Worm (Caenorhabditis elegans) whole organism, L1 larva: ENCODE measurements around the gene C29A12.6.

Source experiments
- mab-9 ChIP-seq: fragments of 200-800 bp; sonication (Bioruptor generic); IDR thresholded peaks from 2 replicates; pipeline ENCODE4 v1.3.6; 2022; ENCODE audit warnings: missing genetic modification reagents, missing genetic modification characterization, missing compliant biosample characterization
- pqm-1 ChIP-seq: sonication (generic microtip); optimal IDR thresholded peaks from 3 replicates; lab custom pipeline; 2017; ENCODE audit warnings: missing biosample characterization, missing genetic modification characterization

DNA sequence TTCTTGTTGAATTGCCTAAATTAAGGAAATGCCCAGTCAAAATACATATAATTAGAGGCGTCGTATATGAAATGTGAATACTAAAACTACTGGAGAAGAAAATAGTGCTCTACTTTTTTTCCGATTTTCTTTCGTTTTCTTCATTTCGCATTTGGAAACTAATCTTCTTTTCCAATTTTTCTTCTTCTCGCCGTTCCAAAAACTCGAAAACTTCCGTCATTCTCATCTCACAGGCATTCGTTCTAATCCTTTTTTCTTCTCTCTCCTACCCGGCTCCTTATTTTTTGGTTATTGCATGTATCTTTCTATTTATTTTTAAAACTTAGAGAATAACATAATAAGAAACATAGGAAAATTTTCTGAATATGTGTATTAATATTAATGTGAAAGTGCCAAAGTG lies 14.1 kb upstream of the C29A12.6 start:
- TF ChIP-seq pqm-1 (tag; lab: Kevin White, UChicago) (no peak), mab-9 (GFP tag; lab: Robert Waterston, UW) (no peak)
